Worm (Caenorhabditis elegans): ENCODE results near the gene coh-3.

ce11 chrV:14481401-14481800, 24.2 kb downstream of the coh-3 start, which contains the start of gene R02D5.7:
- TF ChIP-seq snpc-4 (GFP tag; optimal IDR thresholded peaks at IDR 0.05), result no peak
- TF ChIP-seq snpc-4 (tag; optimal IDR thresholded peaks at IDR 0.05), result no peak
- no peak for TF ChIP-seq pha-4 (tag; optimal IDR thresholded peaks at IDR 0.05)
- TF ChIP-seq B0019.2 (GFP tag; conservative IDR thresholded peaks at IDR 0.05), result no peak
- TF ChIP-seq lsl-1 (GFP tag; optimal IDR thresholded peaks at IDR 0.05), result no peak
